Worm (Caenorhabditis elegans) whole organism, L4/young adult: Measurements from ENCODE around the gene T04C9.3.
A peak's percentile ranks its signal among the peaks of the same experiment; 100 is the strongest.

ENCODE experiments used
- W03F9.2 ChIP-seq: fragments of 150-350 bp; optimal IDR thresholded peaks from 2 replicates; lab custom pipeline; 2014; ENCODE audit warnings: missing biosample characterization, missing genetic modification characterization
- dao-5 ChIP-seq: sonication (generic microtip); optimal IDR thresholded peaks from 2 replicates; lab custom pipeline; 2016; ENCODE audit warnings: missing genotype, missing genetic modification characterization, moderate library complexity, missing compliant biosample characterization
- him-1 ChIP-seq: sonication (generic microtip); optimal IDR thresholded peaks from 2 replicates; lab custom pipeline; 2016; ENCODE audit warnings: missing genotype, missing genetic modification reagents, missing genetic modification characterization, missing compliant biosample characterization

The T04C9.3 gene

DNA sequence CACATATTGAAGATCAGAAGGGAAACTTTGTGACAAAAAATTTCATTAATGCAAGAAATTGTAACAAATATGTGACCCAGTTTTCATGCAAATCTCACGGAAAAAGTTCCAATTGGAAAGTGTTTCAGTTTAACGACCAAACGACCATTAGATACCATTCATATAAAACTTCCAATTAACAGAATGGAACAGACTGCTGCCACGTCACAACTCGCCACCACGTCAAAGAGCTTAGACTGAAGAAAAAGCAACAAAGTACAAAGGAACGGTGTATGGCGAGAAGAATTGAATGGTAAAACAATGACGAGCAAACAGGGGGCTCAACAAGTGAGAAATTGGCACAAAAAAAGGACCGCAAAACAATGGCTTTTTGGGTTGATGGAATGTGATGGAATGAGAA is at the start of gene T04C9.3:
Gene T04C9.3 (plus strand): TSS at position 301 of the 400 bp plus-strand sequence.
- TF ChIP-seq him-1 (tag; lab: Kevin White, UChicago): no peak
- TF ChIP-seq dao-5 (tag; lab: Kevin White, UChicago): no peak
- TF ChIP-seq W03F9.2 (tag; lab: Kevin White, UChicago): no peak

ce11 chrIII:5936992-5937391 is 48.4 kb upstream of the T04C9.3 start, which contains the start of gene EGAP1.1:
Gene EGAP1.1, minus strand, starts transcription at chrIII:5937220.
- TF ChIP-seq W03F9.2 (tag; lab: Kevin White, UChicago) (no peak), him-1 (tag; lab: Kevin White, UChicago) (no peak), dao-5 (tag; lab: Kevin White, UChicago) (no peak)

- peak; percentile 62 for TF ChIP-seq W03F9.2 (tag; lab: Kevin White, UChicago)
- TF ChIP-seq dao-5 (tag; lab: Kevin White, UChicago): no peak
- no peak for TF ChIP-seq him-1 (tag; lab: Kevin White, UChicago)
These were observed 47.4 kb upstream of the T04C9.3 start for ce11 chrIII:5938013-5938412.

- TF ChIP-seq W03F9.2 (tag; lab: Kevin White, UChicago): peak; percentile 11
- TF ChIP-seq him-1 (tag; lab: Kevin White, UChicago): no peak
- no peak for TF ChIP-seq dao-5 (tag; lab: Kevin White, UChicago)
These were observed 46.5 kb upstream of the T04C9.3 start for ce11 chrIII:5938790-5939452.

- TF ChIP-seq W03F9.2 (tag; lab: Kevin White, UChicago) (no peak), him-1 (tag; lab: Kevin White, UChicago) (no peak), dao-5 (tag; lab: Kevin White, UChicago) (no peak)
These were observed 45.8 kb upstream of the T04C9.3 start, which contains the start of gene ubq-1 for ce11 chrIII:5939453-5940296. Gene ubq-1, plus strand, starts transcription at chrIII:5940254.

DNA sequence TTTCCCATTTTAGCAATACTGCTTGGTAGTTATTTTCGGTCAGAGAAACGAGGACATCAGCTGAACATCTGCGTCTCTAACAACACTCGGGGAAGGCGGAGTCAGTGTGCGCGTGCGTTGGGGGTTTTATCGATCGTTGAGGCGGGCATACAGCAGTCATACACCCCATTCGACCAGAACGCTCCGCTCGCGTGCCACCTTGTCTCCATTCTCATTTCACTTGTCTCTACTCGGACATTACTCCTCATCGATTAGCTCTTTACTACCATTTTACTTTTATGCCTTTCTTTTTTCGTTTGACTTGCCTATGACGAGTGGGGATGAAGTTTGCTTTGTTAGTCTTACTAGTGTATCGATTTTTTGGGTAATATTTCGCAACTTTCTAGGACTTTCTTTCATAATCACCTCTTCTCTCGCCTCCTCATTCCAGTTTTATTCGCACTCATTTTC is 44.9 kb upstream of the T04C9.3 start:
- no peak for TF ChIP-seq dao-5 (tag; lab: Kevin White, UChicago)
- TF ChIP-seq him-1 (tag; lab: Kevin White, UChicago): peak; percentile 17
- peak; percentile 59 for TF ChIP-seq W03F9.2 (tag; lab: Kevin White, UChicago)

DNA sequence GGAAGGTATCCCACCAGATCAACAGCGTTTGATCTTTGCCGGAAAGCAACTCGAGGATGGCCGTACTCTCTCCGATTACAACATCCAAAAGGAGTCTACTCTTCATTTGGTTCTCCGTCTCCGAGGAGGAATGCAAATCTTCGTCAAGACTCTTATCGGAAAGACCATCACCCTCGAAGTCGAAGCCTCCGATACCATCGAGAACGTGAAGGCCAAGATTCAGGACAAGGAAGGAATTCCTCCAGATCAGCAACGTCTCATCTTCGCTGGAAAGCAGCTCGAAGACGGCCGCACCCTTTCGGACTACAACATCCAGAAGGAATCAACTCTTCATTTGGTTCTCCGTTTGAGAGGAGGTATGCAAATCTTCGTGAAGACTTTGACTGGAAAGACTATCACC is 43.3 kb upstream of the T04C9.3 start:
- TF ChIP-seq dao-5 (tag; lab: Kevin White, UChicago) (no peak), W03F9.2 (tag; lab: Kevin White, UChicago) (no peak), him-1 (tag; lab: Kevin White, UChicago) (no peak)

ce11 chrIII:5943368-5944180 is 41.9 kb upstream of the T04C9.3 start:
- TF ChIP-seq him-1 (tag; lab: Kevin White, UChicago): peak; percentile 45
- TF ChIP-seq dao-5 (tag; lab: Kevin White, UChicago): peak; percentile 15
- peak; percentile 50 for TF ChIP-seq W03F9.2 (tag; lab: Kevin White, UChicago)

DNA sequence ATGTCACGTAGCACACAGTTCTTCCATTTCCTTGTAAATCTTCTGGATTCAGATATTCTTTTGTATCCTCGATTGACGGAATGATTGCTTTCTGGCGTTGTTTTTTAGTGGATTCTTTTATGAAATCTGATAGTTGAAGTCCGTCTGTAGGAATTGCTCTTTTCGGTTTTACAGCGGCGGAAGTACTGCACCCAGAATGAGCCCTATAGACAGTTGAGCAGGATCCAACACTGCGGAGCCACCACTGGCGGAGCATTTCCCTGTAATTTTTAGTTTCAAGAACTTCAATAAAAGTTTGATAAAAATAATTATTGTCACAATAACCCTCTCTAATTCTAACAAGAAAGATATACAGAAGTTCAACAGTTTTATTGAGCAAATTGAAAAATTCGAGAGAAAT is 39.6 kb upstream of the T04C9.3 start, which contains the start of gene F25B5.5:
Gene F25B5.5 (minus strand): TSS at position 260 of the 400 bp plus-strand sequence.
- TF ChIP-seq him-1 (tag; lab: Kevin White, UChicago) (no peak), W03F9.2 (tag; lab: Kevin White, UChicago) (no peak), dao-5 (tag; lab: Kevin White, UChicago) (no peak)

DNA sequence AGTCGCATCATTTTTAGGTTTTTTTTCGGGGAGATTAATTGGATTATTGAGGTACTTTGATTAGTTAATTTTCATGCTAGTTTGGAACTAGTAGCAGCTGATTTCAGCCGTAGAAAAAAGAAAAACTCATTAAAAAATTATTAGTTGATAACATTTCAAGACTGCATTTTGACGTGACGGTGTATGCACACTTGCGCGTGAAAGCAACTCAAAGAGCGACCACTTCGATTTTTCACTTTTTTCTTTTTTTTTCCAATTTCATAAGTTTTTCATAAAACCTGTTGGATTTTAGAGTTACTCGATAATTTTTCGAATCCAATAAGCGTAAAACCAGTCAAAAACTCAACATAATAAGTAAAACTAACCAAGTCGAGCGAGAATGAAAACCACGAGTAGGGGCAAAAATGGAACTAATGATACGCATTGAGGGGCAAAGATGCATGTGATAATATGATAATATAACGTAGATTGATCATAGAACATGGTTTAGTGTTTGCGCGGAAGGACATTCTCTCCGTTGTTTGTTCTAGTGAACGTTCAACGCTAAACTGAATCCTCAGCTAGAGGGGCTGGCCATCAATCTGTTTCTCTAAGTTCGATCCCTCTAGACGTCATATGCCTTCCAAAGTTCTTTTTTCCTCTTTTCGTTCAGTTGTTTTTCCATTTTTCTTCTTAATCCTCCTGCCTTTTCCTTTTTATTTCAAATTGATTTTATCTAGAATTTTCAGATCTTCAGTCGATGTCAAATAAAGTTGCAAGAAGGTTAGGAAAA is 37.1 kb upstream of the T04C9.3 start, which contains the start of the genes F25B5.6 and F25B5.3:
Gene F25B5.6 (minus strand): TSS at position 572 of the 772 bp plus-strand sequence.
Gene F25B5.3 (plus strand): TSS at position 722 of the 772 bp plus-strand sequence.
- TF ChIP-seq him-1 (tag; lab: Kevin White, UChicago) (no peak), W03F9.2 (tag; lab: Kevin White, UChicago) (no peak), dao-5 (tag; lab: Kevin White, UChicago) (no peak)

DNA sequence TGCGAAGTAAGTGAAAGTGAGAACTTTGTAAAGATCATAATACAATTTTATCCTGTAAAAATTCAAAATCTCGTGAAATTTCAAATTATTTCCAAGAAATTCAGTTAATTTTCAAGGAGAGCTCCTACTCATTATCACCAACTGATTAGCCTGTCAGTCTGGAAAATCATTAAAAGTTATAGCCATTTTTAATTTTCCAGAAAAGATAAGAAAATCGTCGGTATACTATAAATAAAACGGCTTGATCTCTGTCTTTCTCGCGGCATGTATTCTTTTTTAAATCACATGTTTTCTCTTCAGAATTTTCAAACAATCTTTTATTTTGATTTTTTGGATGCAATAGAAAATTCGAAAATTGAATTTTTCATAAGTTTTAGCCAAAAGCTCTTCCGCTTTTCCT is 36.5 kb upstream of the T04C9.3 start:
- TF ChIP-seq W03F9.2 (tag; lab: Kevin White, UChicago) (no peak), him-1 (tag; lab: Kevin White, UChicago) (no peak), dao-5 (tag; lab: Kevin White, UChicago) (no peak)
